Worm (Caenorhabditis elegans) whole organism, young adult: ENCODE measurements around the gene Y41E3.8.

Experiments
- F49E8.2 ChIP-seq: sonication (generic microtip); optimal IDR thresholded peaks from 3 replicates; lab custom pipeline; 2017; ENCODE audit warnings: missing genetic modification characterization, mild to moderate bottlenecking, missing compliant biosample characterization, antibody characterized with exemption, moderate library complexity; ENCODE audit not compliant: insufficient read depth
- ama-1 ChIP-seq, 3 experiments: fragments of 150-350 bp in 1 of 3; sonication (generic microtip) in 2 of 3; optimal IDR thresholded peaks; 2 replicates each; lab custom pipeline; 2014 to 2018; ENCODE audit warnings: missing biosample characterization in 2 of 3, missing genetic modification characterization in 2 of 3, missing genetic modification reagents in 2 of 3
- attf-6 ChIP-seq: fragments of 200-800 bp; sonication (Bioruptor generic); IDR thresholded peaks from 2 replicates; pipeline ENCODE4 v1.3.6; 2022; ENCODE audit warnings: missing genetic modification reagents, missing genetic modification characterization, missing compliant biosample characterization
- egl-44 ChIP-seq: fragments of 200-800 bp; sonication (Bioruptor generic); IDR thresholded peaks from 2 replicates; pipeline ENCODE4 v1.3.6; 2022; ENCODE audit warnings: missing genetic modification reagents, missing genetic modification characterization, missing compliant biosample characterization
- lin-35 ChIP-seq, 3 experiments: fragments of 150-350 bp in 2 of 3; sonication (generic microtip) in 1 of 3; optimal IDR thresholded peaks; 2 replicates each; lab custom pipeline; 2014 to 2018; ENCODE audit warnings: missing biosample characterization in 3 of 3, missing genetic modification characterization in 3 of 3, missing genetic modification reagents in 3 of 3
- unc-130 ChIP-seq: sonication (generic microtip); optimal IDR thresholded peaks from 2 replicates; lab custom pipeline; 2016; ENCODE audit warnings: missing genetic modification reagents, missing genetic modification characterization, missing compliant biosample characterization
- ztf-28 ChIP-seq: fragments of 200-800 bp; sonication (Bioruptor generic); IDR thresholded peaks from 2 replicates; pipeline ENCODE4 v1.3.6; 2022; ENCODE audit warnings: missing genetic modification reagents, missing genetic modification characterization, missing compliant biosample characterization

- no peak for TF ChIP-seq ztf-28 (GFP tag; lab: Robert Waterston, UW)
- no peak for TF ChIP-seq ama-1 (optimal IDR thresholded peaks at IDR 0.05; lab: Kevin White, UChicago)
- TF ChIP-seq ama-1 (GFP tag; optimal IDR thresholded peaks at IDR 0.05; lab: Kevin White, UChicago) = no peak
- no peak for TF ChIP-seq attf-6 (GFP tag; lab: Robert Waterston, UW)
- TF ChIP-seq unc-130 = no peak
- no peak for TF ChIP-seq lin-35 (GFP tag; optimal IDR thresholded peaks at IDR 0.05; lab: Kevin White, UChicago)
- TF ChIP-seq F49E8.2 (tag; lab: Kevin White, UChicago) = no peak
- no peak for TF ChIP-seq egl-44 (GFP tag; lab: Robert Waterston, UW)
These were observed 27.4 kb upstream of the Y41E3.8 start, which contains the start of gene Y41E3.19 for ce11 chrIV:15056081-15056586.
